Worm (Caenorhabditis elegans) whole organism, L3 larva: ENCODE results near the gene prmt-5.

Experiments used
- hmg-11 ChIP-seq: sonication (generic microtip); optimal IDR thresholded peaks from 2 replicates; lab custom pipeline; 2016; ENCODE audit warnings: missing genetic modification characterization, missing compliant biosample characterization
- lin-39 ChIP-seq: fragments of 150-350 bp; optimal IDR thresholded peaks from 2 replicates; lab custom pipeline; 2018; ENCODE audit warnings: missing biosample characterization, missing genetic modification reagents, missing genetic modification characterization
- nhr-12 ChIP-seq: fragments of 150-350 bp; optimal IDR thresholded peaks from 2 replicates; lab custom pipeline; 2014; ENCODE audit warnings: missing biosample characterization, missing genetic modification characterization
- nhr-28 ChIP-seq: fragments of 150-350 bp; optimal IDR thresholded peaks from 2 replicates; lab custom pipeline; 2014; ENCODE audit warnings: missing biosample characterization, missing genetic modification characterization
- tbx-2 ChIP-seq: sonication (generic microtip); optimal IDR thresholded peaks from 2 replicates; lab custom pipeline; 2016; ENCODE audit warnings: mild to moderate bottlenecking, missing genetic modification characterization, missing compliant biosample characterization
- zag-1 ChIP-seq: fragments of 150-350 bp; optimal IDR thresholded peaks from 2 replicates; lab custom pipeline; 2014; ENCODE audit warnings: missing biosample characterization, missing genetic modification characterization

ce11 chrIII:5268486-5268885, 38.1 kb downstream of the prmt-5 start:
- TF ChIP-seq nhr-12 (tag; lab: Kevin White, UChicago) (no peak), lin-39 (tag; lab: Kevin White, UChicago) (no peak), hmg-11 (no peak), zag-1 (tag; lab: Kevin White, UChicago) (no peak), tbx-2 (tag; lab: Kevin White, UChicago) (no peak), nhr-28 (tag; lab: Kevin White, UChicago) (no peak)
